Fruit fly (Drosophila melanogaster) ovary, adult (tissue): ENCODE measurements around the gene smp-30.

Experiments
- CG17801 ChIP-seq: fragments of 200-800 bp; optimal IDR thresholded peaks from 2 replicates; lab custom pipeline; 2019; ENCODE audit warnings: missing biosample characterization, mild to moderate bottlenecking, missing genetic modification characterization, moderate library complexity; ENCODE audit not compliant: partially characterized antibody

The smp-30 gene

DNA sequence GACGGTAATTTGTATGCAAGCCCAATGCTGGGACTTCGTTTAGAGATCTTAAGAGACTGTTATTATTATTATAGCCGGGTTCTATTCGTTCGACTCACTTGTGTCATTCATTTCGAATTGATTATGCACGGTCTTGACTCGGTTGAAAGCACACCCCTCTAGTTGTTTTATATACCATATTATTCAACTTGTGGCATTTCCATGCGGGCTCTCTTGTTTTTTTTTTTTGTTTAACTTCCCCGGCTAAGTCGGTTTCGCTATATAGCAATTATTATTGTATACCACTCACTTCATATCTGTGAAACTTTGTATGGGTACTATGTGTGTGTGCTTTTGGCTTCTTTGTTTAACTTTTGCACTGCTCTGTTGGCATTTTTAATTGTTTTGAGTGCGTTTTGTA is at the start of gene smp-30:
smp-30 (minus strand) TSS at position 224 of the 400 bp plus-strand sequence.
- no peak for TF ChIP-seq CG17801

DNA sequence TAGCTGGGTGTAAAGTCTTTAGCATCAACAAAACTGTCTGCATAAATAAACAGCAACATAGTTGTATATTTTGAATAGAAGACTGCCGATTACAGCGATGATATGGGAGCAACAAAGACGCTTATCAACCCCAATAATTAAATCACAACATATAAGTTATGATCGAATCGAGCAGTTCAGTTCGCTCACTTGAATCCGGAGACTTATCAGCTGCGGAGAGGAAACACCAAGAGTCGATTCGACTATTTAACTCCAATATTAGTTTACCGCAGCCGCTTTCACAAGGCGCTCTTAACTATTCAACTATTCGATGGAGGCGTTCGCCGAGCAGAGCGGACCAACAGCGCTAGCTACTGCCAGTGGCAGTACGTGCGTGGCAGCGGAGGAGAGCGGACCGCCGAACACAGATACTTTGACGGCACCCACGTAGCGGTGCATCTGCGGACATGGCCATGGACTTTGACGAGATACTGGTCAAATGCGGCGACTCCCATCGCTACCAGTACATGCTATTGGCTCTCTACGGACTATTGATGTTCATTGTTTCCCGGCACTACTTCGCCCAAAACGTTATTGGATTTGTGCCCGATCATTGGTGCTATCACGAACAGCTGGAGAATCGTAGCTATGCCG is 47.7 kb upstream of the smp-30 start, which contains the start of gene CG14856:
CG14856 (plus strand) TSS at position 361 of the 633 bp plus-strand sequence.
- no peak for TF ChIP-seq CG17801

DNA sequence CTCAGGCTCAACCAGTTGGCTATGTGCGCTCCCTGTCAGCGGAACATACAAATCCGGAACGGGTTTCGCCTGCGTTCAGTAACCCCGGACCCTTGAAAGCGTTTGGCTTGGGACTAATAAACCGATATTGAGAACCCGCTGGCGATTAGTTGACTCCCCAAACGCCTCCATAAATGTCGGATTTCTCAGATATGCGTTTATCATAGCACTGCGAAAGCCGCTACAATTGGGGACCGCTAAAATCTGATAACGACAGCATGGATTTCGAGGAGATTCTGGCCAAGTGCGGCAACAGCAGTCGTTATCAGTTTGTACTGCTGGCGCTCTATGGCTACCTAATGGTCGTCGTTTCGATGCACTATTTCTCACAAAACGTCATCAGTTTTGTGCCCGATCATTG is 45.2 kb upstream of the smp-30 start, which contains the start of gene CG14855:
CG14855 (plus strand) TSS at position 12 of the 400 bp plus-strand sequence.
- TF ChIP-seq CG17801: no peak

DNA sequence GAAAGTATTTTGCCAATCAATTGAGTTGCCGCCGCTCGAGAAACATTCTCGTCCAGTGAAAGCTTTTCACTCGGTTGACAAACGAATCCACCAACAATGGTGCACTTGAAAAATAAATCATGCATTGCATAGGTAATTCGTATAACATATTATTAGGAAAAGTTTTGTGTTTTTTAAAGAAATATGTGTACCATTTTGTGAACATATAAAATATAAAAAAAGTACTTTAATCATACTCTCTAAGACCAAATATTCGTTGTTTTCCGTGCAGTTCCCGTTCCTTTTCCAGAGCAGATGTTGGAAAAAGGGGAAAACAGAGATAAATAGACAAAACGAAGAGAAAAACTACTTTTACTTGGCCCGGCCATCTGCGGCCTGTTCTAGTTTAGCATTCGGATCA is 35.6 kb upstream of the smp-30 start:
- no peak for TF ChIP-seq CG17801

DNA sequence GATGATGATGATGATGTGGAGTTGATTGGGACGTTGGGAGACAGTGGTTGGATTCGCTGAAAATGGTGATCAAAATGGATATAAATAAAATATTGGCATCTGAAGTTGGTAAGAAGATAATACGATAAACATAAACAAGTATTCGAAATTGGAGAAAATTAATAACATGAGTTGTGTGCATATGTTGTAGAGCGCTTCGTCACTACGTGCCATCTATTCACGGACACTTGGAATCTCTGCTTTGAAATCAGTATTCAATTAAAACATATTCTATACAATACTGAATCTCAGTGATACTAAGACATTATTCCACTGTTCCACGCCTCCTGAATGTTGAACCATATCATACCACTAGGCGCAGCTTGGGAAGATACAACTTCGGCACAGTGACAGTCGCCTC is 34.3 kb upstream of the smp-30 start:
- TF ChIP-seq CG17801: no peak

DNA sequence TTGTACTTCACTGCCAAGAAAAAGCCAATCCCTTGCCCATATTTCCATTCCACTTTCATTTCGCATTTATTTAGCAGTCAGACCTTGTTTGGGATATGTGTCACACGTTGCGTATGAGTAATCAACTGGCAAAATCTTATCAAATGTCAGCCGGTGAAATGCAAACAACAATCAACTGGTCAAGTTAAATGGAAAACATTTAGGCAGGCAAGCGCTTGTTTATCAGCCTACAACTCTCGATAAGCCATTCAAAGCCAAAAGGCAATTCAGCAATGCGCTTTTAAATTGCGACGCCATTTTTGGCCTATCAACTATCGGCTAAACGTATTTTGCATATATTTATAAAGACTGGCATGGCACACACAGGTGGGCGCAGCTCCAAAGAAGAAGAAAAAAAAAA is 29.7 kb upstream of the smp-30 start:
- TF ChIP-seq CG17801: no peak

DNA sequence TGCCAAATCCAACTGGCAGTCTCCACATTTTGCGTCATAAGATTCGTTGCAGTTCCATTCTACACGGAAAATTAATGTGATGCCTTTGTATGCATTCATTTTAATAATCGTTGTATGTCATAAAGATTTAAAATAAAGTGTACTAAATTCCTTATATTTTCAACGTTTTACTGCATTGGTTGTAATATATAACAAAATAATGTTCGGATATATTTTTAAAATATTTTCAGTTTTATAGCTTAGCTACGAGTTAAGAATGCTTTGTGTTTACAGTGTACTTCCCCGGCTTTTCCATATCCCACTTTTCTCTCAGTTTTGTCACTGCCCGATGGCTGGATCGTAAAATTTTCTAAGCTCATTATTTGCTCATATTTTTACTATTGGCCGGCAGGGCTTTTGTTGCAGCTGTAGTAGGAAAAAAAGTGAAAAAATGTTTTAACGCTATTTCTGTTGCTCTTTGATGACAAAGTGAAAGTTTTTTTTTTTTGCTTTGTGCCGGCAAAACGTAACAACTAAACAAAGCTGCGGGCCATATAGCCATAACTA is 28.8 kb upstream of the smp-30 start:
- no peak for TF ChIP-seq CG17801

DNA sequence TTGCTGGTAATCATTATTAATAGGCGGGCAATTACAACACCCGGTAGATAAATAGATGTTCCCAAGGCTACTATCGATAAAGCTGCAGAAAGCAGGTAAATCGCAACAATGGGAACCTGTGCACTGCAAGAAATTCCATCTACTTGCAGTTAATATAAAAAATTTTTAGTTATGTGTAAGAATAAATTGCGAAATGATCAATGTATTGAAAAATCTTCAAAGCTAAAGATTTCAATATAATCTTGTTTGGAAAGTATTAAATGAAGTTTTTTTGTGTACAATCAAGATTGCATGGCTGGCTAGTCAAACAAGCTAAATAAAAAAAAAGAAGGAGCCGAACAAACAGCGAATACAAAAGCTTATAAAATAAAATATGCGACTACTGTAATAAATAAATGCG is 24.3 kb upstream of the smp-30 start:
- no peak for TF ChIP-seq CG17801

DNA sequence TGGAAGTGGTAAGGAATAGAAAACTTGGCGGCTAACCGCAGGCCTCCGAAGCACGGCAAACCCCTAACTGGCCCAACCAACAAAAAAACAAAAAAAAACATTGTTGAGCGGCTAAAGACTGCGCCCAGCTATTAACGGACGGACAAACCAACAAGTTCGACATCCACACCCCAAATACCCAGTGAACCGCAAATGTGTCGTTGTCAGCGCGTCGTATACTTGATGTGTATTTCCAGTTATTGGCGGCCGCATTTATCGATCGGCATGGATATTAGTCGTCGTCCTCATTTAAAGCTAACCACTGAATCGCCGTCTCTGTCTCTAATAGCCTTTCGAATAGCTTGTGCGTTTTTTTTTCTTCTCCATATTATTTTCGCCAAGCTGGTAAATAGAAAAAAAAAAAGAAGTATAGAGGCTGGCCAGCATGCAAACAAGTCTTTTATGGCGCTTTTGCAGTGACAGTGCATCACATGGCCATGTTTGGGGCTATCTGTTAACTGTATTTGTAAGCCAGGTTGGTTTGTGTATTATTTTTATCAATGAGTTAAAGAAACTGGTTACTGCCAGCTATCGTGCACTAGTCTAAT is 15.5 kb upstream of the smp-30 start:
- TF ChIP-seq CG17801: no peak

DNA sequence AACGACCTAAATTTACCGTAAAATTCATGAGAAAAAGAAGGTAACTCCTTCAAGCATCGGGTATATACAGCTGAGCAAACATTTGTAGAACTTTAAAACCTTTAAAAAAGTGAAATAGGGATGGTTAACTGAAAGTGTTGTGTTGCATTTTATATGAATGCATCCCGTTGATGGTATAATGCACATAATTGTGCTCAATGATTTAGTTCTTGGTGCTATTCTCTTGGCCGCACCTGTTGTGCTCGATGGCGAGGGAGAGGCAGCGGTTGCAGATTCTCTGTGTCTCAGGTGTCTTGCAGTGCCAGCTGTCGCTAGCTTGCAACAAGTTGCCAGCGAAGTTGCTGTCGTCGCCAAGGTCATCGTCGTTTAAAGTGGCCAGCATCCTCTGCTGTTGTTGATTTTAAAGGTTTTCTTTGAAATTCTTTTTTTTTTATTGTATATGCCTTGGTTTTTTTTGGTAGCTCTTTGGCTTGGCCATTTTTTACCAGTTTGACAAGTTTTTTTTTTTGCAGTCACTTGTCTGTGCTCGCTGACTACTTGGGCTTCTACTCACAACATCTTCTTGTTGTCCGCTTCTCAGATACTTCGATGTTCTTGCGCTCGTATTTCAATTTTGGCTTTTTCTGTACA is 14.4 kb upstream of the smp-30 start:
- no peak for TF ChIP-seq CG17801

DNA sequence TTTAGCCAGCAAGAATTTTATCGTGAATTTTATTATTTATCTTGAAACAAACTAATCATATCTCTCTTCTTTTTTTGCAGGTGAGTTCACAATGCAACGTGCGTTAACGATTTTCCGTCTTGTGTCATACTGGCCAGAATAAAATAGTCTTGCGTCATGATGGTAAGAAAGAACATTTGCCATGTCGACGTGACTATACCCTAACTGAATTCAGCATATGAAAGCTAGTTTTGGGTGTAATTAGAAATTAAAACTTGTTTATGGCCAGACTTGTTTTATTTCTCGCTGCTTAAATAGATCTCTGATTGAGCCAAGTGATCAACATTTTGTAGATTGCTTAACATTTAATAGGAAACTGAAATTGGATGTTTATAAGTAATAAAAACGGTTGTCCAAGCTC is 13.1 kb upstream of the smp-30 start:
- no peak for TF ChIP-seq CG17801

DNA sequence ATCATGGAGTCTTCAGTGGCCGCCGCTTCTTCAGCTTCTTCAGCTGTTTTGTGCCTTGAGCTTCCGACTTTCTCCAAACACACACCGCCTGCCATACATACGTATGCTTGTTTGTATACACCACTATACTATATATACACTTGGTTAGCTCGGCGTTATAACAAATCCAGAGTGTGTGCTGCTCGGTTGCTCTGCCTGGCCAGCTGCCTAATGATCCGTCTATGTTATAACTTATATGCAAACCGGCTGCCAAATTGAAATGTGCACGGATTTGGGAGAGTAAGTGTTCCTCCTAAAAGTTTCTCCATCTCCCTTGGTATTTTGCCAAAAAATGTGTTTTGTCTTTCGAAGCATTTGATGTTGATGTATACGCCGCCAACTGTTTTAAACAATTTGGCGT is 12.4 kb upstream of the smp-30 start:
- no peak for TF ChIP-seq CG17801

DNA sequence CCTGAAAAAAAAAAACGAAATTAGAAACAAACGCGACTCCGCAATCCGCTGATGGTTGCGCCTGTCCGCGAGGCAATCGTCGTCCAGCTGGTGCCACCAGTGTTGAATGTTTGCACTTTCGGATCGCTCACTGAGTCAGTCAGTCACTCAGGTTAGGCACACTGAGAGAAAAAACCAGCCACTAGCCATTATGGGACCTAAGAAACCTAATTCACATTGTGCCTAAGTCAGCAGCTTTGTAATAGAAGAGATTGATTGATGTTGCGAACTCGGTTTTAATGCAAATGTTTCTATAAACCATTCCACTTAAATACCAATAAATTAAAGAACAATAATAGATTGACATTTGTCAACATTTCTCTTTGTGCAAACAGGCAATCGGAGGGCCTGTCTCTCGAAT is 10.0 kb upstream of the smp-30 start:
- TF ChIP-seq CG17801: no peak

DNA sequence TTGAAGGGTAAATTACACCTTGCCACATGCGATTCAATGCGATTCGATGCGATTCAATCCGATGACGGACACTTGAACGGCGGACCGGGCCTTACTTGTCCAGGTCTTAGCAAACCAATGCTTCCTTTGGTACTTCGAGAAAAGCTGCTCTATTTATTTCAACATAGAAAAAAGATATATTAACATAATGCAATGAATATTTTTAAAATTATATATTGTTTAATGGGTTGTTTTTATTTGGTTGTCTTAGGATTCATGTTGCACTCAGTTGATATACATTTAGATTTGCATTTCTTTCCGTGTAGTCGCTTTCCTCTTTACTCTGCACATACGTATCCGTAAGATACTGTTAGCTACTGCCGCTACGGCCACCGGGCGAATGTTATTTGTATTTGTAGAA is 7.3 kb upstream of the smp-30 start:
- no peak for TF ChIP-seq CG17801

DNA sequence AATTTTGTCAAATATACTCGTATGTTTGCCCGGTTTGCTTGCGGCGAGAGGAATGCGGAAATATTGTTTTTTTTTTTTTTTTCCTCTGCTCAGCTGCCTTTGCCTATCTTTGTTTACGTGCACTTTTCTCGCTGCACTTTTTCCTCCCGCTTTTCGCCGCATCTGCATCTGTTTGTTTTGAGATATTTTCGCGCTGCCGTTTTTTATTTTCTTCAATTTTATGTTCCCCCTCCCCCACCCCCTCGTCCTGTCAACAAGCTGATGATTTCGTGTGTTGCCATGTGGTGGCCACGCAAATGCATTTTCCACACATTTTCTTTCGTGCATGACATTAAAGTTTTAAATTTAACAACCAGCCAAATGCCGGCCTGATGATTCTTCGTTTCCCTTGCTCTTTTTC is 5.0 kb upstream of the smp-30 start:
- no peak for TF ChIP-seq CG17801

DNA sequence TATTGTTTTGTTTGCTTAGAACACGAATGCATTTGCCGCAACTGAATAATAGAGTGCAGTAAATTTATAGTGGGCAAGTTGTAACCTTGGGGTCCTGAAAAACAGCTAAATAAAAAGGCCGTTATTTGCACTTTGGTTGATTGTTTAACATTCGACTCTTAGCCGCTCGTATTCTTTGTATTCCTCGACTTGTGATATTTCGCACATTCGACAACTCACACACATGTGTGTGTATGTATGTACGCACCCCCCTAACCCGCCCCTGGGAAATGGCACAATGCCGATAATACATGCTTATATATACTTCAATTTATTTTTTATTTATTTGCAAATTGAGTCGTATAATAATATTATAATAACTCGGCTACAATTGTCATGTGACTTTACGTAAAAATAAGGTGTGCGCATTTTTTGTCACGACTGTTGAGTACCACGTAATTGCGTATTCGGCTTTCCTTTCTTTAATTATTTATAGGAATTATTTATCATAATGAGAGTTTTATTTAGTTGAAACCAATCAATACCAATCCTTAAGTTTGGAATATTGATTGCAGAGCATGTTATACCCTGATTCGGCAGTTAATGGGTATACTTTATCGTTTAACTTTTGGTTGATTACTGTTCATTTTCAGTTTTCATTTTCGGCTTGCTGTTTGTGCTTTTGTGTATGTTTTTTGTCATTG is 3.9 kb upstream of the smp-30 start:
- TF ChIP-seq CG17801: peak; percentile 92

DNA sequence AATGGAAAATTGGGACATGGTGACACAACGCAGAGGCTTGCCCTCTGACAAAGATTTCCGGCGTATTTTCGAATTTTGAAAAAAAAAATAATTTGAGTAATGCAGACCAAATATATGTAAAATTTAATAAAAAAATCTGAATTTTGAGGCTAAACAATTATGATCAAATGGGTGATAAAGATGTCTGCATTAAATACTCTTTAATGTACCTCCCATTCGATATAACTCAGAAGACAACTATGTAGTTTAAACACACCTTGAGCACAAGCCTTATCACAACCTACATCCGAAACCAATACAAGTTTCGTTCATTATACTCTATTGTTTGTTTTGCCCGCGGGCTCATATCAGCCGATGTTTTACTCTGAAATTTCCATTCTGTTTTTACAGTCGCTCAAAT is 3.3 kb upstream of the smp-30 start, which contains the start of gene CG7362:
CG7362 (minus strand) TSS at position 101 of the 400 bp plus-strand sequence.
- no peak for TF ChIP-seq CG17801
